Worm (Caenorhabditis elegans): Measurements from ENCODE around the gene arx-4.

Gene arx-4

DNA sequence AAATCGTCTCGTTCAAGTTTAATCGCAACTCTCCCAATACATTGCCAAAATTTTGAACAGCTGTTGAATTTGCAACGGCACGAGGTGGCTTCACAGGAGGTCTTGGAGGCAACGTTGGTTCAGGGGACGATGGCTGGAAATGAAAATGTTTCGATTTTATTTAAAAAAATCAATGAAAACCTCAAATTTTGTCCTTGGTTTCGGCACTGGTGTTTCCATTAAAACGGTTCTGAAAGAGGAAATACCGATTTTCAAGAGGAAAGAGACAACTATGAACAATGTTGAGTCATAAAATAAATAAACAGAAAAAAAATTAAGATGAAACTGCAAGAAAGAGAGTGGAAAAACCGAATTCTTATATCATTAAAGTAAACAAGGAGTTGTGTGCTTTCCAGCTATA lies 45.2 kb downstream of the arx-4 start, which contains the start of gene F23H11.4:
TSS of gene F23H11.4 (minus strand) at position 229 of the 400 bp plus-strand sequence.
- TF ChIP-seq ceh-19 (GFP tag; optimal IDR thresholded peaks at IDR 0.05) (no peak), madf-2 (tag; optimal IDR thresholded peaks at IDR 0.05) (no peak), che-1 (tag; optimal IDR thresholded peaks at IDR 0.05) (no peak), nhr-232 (tag; optimal IDR thresholded peaks at IDR 0.05) (no peak), unc-3 (GFP tag; conservative IDR thresholded peaks at IDR 0.05) (no peak), unc-3 (tag; optimal IDR thresholded peaks at IDR 0.05) (no peak), C08G9.2 (tag; optimal IDR thresholded peaks at IDR 0.05) (no peak), nhr-11 (tag; optimal IDR thresholded peaks at IDR 0.05) (no peak), ceh-6 (GFP tag; optimal IDR thresholded peaks at IDR 0.05) (no peak), unc-55 (GFP tag; optimal IDR thresholded peaks at IDR 0.05) (no peak), pros-1 (tag; optimal IDR thresholded peaks at IDR 0.05) (no peak)

- TF ChIP-seq mec-3 (tag; optimal IDR thresholded peaks at IDR 0.05; ENCODE audit: borderline replicate concordance): no peak
- TF ChIP-seq sox-4 (tag; optimal IDR thresholded peaks at IDR 0.05): no peak
- TF ChIP-seq nfya-1 (tag; optimal IDR thresholded peaks at IDR 0.05): peak; percentile 30
Measured at ce11 chrIII:907990-908389, 45.9 kb downstream of the arx-4 start.

ce11 chrIII:909540-909939 lies 47.4 kb downstream of the arx-4 start, which contains the start of gene crls-1:
Gene crls-1 (minus strand): TSS chrIII:909902.
- TF ChIP-seq unc-55 (GFP tag; optimal IDR thresholded peaks at IDR 0.05) (no peak), C38D4.7 (GFP tag; optimal IDR thresholded peaks at IDR 0.05) (no peak), mec-3 (tag; optimal IDR thresholded peaks at IDR 0.05; ENCODE audit: borderline replicate concordance) (no peak), unc-42 (tag; optimal IDR thresholded peaks at IDR 0.05) (no peak), ahr-1 (tag; optimal IDR thresholded peaks at IDR 0.05) (no peak), tbx-7 (tag; optimal IDR thresholded peaks at IDR 0.05) (no peak), pag-3 (tag; optimal IDR thresholded peaks at IDR 0.05; ENCODE audit: borderline replicate concordance) (no peak), Y22D7AL.16 (tag; optimal IDR thresholded peaks at IDR 0.05) (no peak), lin-11 (tag; optimal IDR thresholded peaks at IDR 0.05) (no peak), eyg-1 (tag; optimal IDR thresholded peaks at IDR 0.05) (no peak), F13H6.1 (tag; optimal IDR thresholded peaks at IDR 0.05) (no peak), fkh-6 (tag; optimal IDR thresholded peaks at IDR 0.05) (no peak), madf-2 (tag; optimal IDR thresholded peaks at IDR 0.05) (no peak), odd-2 (tag; optimal IDR thresholded peaks at IDR 0.05) (no peak), ceh-48 (tag; optimal IDR thresholded peaks at IDR 0.05) (no peak), hlh-8 (tag; optimal IDR thresholded peaks at IDR 0.05) (no peak), sox-2 (GFP tag; IDR thresholded peaks at IDR 0.05) (no peak), hlh-30 (tag; optimal IDR thresholded peaks at IDR 0.05; ENCODE audit: insufficient read depth) (no peak)

ce11 chrIII:910540-911311 lies 48.6 kb downstream of the arx-4 start, which contains the start of the genes F23H11.5 and bra-2:
Gene F23H11.5 (minus strand): TSS chrIII:910590.
Gene bra-2 (plus strand): TSS chrIII:911261.
- TF ChIP-seq ceh-48 (tag; optimal IDR thresholded peaks at IDR 0.05): peak; percentile 57
- TF ChIP-seq sox-2 (GFP tag; IDR thresholded peaks at IDR 0.05): no peak

Data from whole organism, late embryonic.